Worm (Caenorhabditis elegans) whole organism, L4 larva: ENCODE results near the gene slc-17.4.

Experiments
- D1046.2 ChIP-seq: fragments of 200-800 bp; sonication (Bioruptor generic); IDR thresholded peaks from 2 replicates; pipeline ENCODE4 v1.3.6; 2022; ENCODE audit warnings: missing genetic modification characterization, missing compliant biosample characterization
- F26F4.8 ChIP-seq: fragments of 200-800 bp; sonication (Bioruptor generic); conservative IDR thresholded peaks from 2 replicates; pipeline ENCODE4 v1.3.6; 2022; ENCODE audit warnings: missing genetic modification characterization, missing compliant biosample characterization
- F44E2.7 ChIP-seq: fragments of 200-800 bp; sonication (Bioruptor generic); IDR thresholded peaks from 2 replicates; pipeline ENCODE4 v2.1.2; 2022; ENCODE audit warnings: missing genetic modification characterization, missing compliant biosample characterization
- R02D3.7 ChIP-seq: fragments of 150-350 bp; sonication (generic microtip); optimal IDR thresholded peaks from 3 replicates; lab custom pipeline; 2014; ENCODE audit warnings: missing biosample characterization, missing genetic modification characterization
- Y48G9A.11 ChIP-seq: fragments of 200-800 bp; sonication (Bioruptor generic); IDR thresholded peaks from 2 replicates; pipeline ENCODE4 v1.3.6; 2022; ENCODE audit warnings: missing genetic modification reagents, missing genetic modification characterization, missing compliant biosample characterization
- Y75B8A.6 ChIP-seq: fragments of 200-800 bp; sonication (Bioruptor generic); IDR thresholded peaks from 2 replicates; pipeline ENCODE4 v1.3.6; 2022; ENCODE audit warnings: missing genetic modification reagents, missing genetic modification characterization, missing compliant biosample characterization
- ZK337.2 ChIP-seq: fragments of 200-800 bp; sonication (Bioruptor generic); IDR thresholded peaks from 2 replicates; pipeline ENCODE4 v1.3.6; 2022; ENCODE audit warnings: missing genetic modification reagents, missing genetic modification characterization, missing compliant biosample characterization
- ama-1 ChIP-seq: fragments of 150-350 bp; optimal IDR thresholded peaks from 2 replicates; lab custom pipeline; 2014; ENCODE audit warnings: inconsistent platforms, mixed read lengths
- attf-4 ChIP-seq: sonication (generic microtip); optimal IDR thresholded peaks from 3 replicates; lab custom pipeline; 2017; ENCODE audit warnings: missing biosample characterization, missing genetic modification characterization
- ceh-20 ChIP-seq: fragments of 200-800 bp; sonication (Bioruptor generic); IDR thresholded peaks from 2 replicates; pipeline ENCODE4 v1.3.6; 2022; ENCODE audit warnings: missing genetic modification reagents, missing genetic modification characterization, missing compliant biosample characterization
- ceh-62 ChIP-seq: sonication (generic microtip); optimal IDR thresholded peaks from 2 replicates; lab custom pipeline; 2017; ENCODE audit warnings: missing biosample characterization, missing genetic modification characterization
- ceh-82 ChIP-seq: sonication (generic microtip); optimal IDR thresholded peaks from 2 replicates; lab custom pipeline; 2017; ENCODE audit warnings: missing biosample characterization, missing genetic modification characterization
- ces-1 ChIP-seq: fragments of 150-350 bp; sonication (generic microtip); optimal IDR thresholded peaks from 4 replicates; lab custom pipeline; 2014; ENCODE audit warnings: missing biosample characterization, missing genetic modification reagents, missing genetic modification characterization
- ctbp-1 ChIP-seq: fragments of 200-800 bp; sonication (Bioruptor generic); IDR thresholded peaks from 2 replicates; pipeline ENCODE4 v1.3.6; 2022; ENCODE audit warnings: missing genetic modification reagents, missing genetic modification characterization, missing compliant biosample characterization
- daf-16 ChIP-seq, 3 experiments: sonication (generic microtip); optimal IDR thresholded peaks; 2 replicates each; lab custom pipeline; 2016 to 2017; ENCODE audit warnings: missing genetic modification characterization in 3 of 3, missing genetic modification reagents in 3 of 3, mild to moderate bottlenecking in 2 of 3, missing compliant biosample characterization in 2 of 3, missing biosample characterization in 1 of 3, moderate library complexity in 1 of 3
- daf-19 ChIP-seq: fragments of 200-800 bp; sonication (Bioruptor generic); conservative IDR thresholded peaks from 2 replicates; pipeline ENCODE4 v1.3.6; 2022; ENCODE audit warnings: missing genetic modification characterization, missing compliant biosample characterization
- daf-8 ChIP-seq: fragments of 200-800 bp; sonication (Bioruptor generic); IDR thresholded peaks from 2 replicates; pipeline ENCODE4 v1.3.6; 2022; ENCODE audit warnings: missing genetic modification characterization, missing compliant biosample characterization
- dmd-6 ChIP-seq: fragments of 200-800 bp; sonication (Bioruptor generic); IDR thresholded peaks from 2 replicates; pipeline ENCODE4 v1.3.6; 2022; ENCODE audit warnings: missing genetic modification reagents, missing genetic modification characterization, missing compliant biosample characterization
- dmd-8 ChIP-seq: fragments of 200-800 bp; sonication (Bioruptor generic); IDR thresholded peaks from 2 replicates; pipeline ENCODE4 v1.3.6; 2022; ENCODE audit warnings: missing genetic modification characterization, missing compliant biosample characterization
- egl-43 ChIP-seq: fragments of 200-800 bp; sonication (Bioruptor generic); IDR thresholded peaks from 2 replicates; pipeline ENCODE4 v1.3.6; 2022; ENCODE audit warnings: missing genetic modification reagents, missing genetic modification characterization, missing compliant biosample characterization
- fos-1 ChIP-seq: fragments of 150-350 bp; optimal IDR thresholded peaks from 2 replicates; lab custom pipeline; 2014; ENCODE audit warnings: missing biosample characterization, missing genetic modification characterization
- hmg-1.1 ChIP-seq: fragments of 200-800 bp; sonication (Bioruptor generic); IDR thresholded peaks from 2 replicates; pipeline ENCODE4 v1.3.6; 2022; ENCODE audit warnings: missing genetic modification reagents, missing genetic modification characterization, missing compliant biosample characterization
- lin-1 ChIP-seq: fragments of 200-800 bp; sonication (Bioruptor generic); IDR thresholded peaks from 2 replicates; pipeline ENCODE4 v1.3.6; 2022; ENCODE audit warnings: missing genetic modification reagents, missing genetic modification characterization, missing compliant biosample characterization
- lin-29 ChIP-seq: fragments of 200-800 bp; sonication (Bioruptor generic); IDR thresholded peaks from 2 replicates; pipeline ENCODE4 v1.3.6; 2022; ENCODE audit warnings: missing genetic modification reagents, missing genetic modification characterization, missing compliant biosample characterization
- lin-38 ChIP-seq: fragments of 200-800 bp; sonication (Bioruptor generic); IDR thresholded peaks from 2 replicates; pipeline ENCODE4 v1.3.6; 2022; ENCODE audit warnings: missing genetic modification reagents, missing genetic modification characterization, missing compliant biosample characterization
- lin-39 ChIP-seq: fragments of 150-350 bp; optimal IDR thresholded peaks from 2 replicates; lab custom pipeline; 2014; ENCODE audit warnings: missing biosample characterization, missing genetic modification reagents, missing genetic modification characterization
- lsy-2 ChIP-seq, 2 experiments: fragments of 150-350 bp in 1 of 2; sonication (generic microtip) in 1 of 2; optimal IDR thresholded peaks; 2 replicates each; lab custom pipeline; 2014 to 2017; ENCODE audit warnings: missing biosample characterization in 2 of 2, missing genetic modification characterization in 2 of 2
- madf-9 ChIP-seq: fragments of 200-800 bp; sonication (Bioruptor generic); conservative IDR thresholded peaks from 2 replicates; pipeline ENCODE4 v1.3.6; 2022; ENCODE audit warnings: missing genetic modification reagents, missing genetic modification characterization, missing compliant biosample characterization
- mxl-3 ChIP-seq: fragments of 200-800 bp; sonication (Bioruptor generic); optimal IDR thresholded peaks from 2 replicates; lab custom pipeline; 2018; ENCODE audit warnings: mild to moderate bottlenecking, missing genetic modification characterization, missing compliant biosample characterization
- nhr-11 ChIP-seq: fragments of 150-350 bp; optimal IDR thresholded peaks from 2 replicates; lab custom pipeline; 2014; ENCODE audit warnings: missing biosample characterization, missing genetic modification characterization
- nhr-25 ChIP-seq: sonication (generic microtip); optimal IDR thresholded peaks from 2 replicates; lab custom pipeline; 2017; ENCODE audit warnings: missing genetic modification characterization, mild to moderate bottlenecking, missing compliant biosample characterization, antibody characterized with exemption, moderate library complexity, borderline replicate concordance; ENCODE audit not compliant: insufficient read depth
- nhr-28 ChIP-seq: fragments of 150-350 bp; optimal IDR thresholded peaks from 2 replicates; lab custom pipeline; 2014; ENCODE audit warnings: missing biosample characterization, missing genetic modification characterization
- nhr-42 ChIP-seq: fragments of 200-800 bp; sonication (Bioruptor generic); IDR thresholded peaks from 2 replicates; pipeline ENCODE4 v1.3.6; 2022; ENCODE audit warnings: missing genetic modification characterization, missing compliant biosample characterization
- nhr-48 ChIP-seq: sonication (generic microtip); optimal IDR thresholded peaks from 2 replicates; lab custom pipeline; 2016; ENCODE audit warnings: mild to moderate bottlenecking, missing genetic modification characterization, missing compliant biosample characterization
- nhr-6 ChIP-seq: fragments of 150-350 bp; optimal IDR thresholded peaks from 2 replicates; lab custom pipeline; 2014; ENCODE audit warnings: missing biosample characterization, missing genetic modification characterization
- pha-4 ChIP-seq, 2 experiments: fragments of 150-350 bp in 1 of 2; fragments of 200-800 bp in 1 of 2; sonication (Bioruptor generic) in 1 of 2; IDR thresholded peaks in 1 of 2; optimal IDR thresholded peaks in 1 of 2; 2 replicates each; pipeline versions ENCODE4 v1.3.6 to Lab custom; 2014 to 2022; ENCODE audit warnings: missing genetic modification characterization in 2 of 2, missing genetic modification reagents in 2 of 2, missing biosample characterization in 1 of 2, missing compliant biosample characterization in 1 of 2
- rbr-2 ChIP-seq: sonication (generic microtip); optimal IDR thresholded peaks from 2 replicates; lab custom pipeline; 2016; ENCODE audit warnings: missing genotype, missing genetic modification characterization, missing compliant biosample characterization
- saeg-2 ChIP-seq: fragments of 200-800 bp; sonication (Bioruptor generic); IDR thresholded peaks from 2 replicates; pipeline ENCODE4 v1.3.6; 2022; ENCODE audit warnings: missing genetic modification reagents, missing genetic modification characterization, missing compliant biosample characterization
- snpc-1.2 ChIP-seq: fragments of 200-800 bp; sonication (Bioruptor generic); IDR thresholded peaks from 2 replicates; pipeline ENCODE4 v1.3.6; 2022; ENCODE audit warnings: missing genetic modification reagents, missing genetic modification characterization, missing compliant biosample characterization
- tra-1 ChIP-seq: fragments of 200-800 bp; sonication (Bioruptor generic); IDR thresholded peaks from 2 replicates; pipeline ENCODE4 v1.3.6; 2022; ENCODE audit warnings: missing genetic modification reagents, missing genetic modification characterization, missing compliant biosample characterization
- unc-130 ChIP-seq: sonication (generic microtip); optimal IDR thresholded peaks from 2 replicates; lab custom pipeline; 2016; ENCODE audit warnings: missing genetic modification reagents, missing genetic modification characterization, missing compliant biosample characterization
- unc-62 ChIP-seq, 3 experiments: fragments of 150-350 bp in 1 of 3; sonication (generic microtip); optimal IDR thresholded peaks in 2 of 3; peaks in 1 of 3; 1 replicate in 1 of 3; 2 replicates in 2 of 3; lab custom pipeline; 2014 to 2017; ENCODE audit warnings: missing biosample characterization in 3 of 3, missing genetic modification characterization in 3 of 3, missing genetic modification reagents in 3 of 3, missing genotype in 1 of 3
- vab-7 ChIP-seq: fragments of 200-800 bp; sonication (Bioruptor generic); IDR thresholded peaks from 2 replicates; pipeline ENCODE4 v1.3.6; 2022; ENCODE audit warnings: missing genetic modification reagents, missing genetic modification characterization, missing compliant biosample characterization
- zfp-2 ChIP-seq: sonication (generic microtip); optimal IDR thresholded peaks from 2 replicates; lab custom pipeline; 2016; ENCODE audit warnings: mild to moderate bottlenecking, missing genetic modification characterization, missing compliant biosample characterization
- zip-11 ChIP-seq: fragments of 200-800 bp; sonication (Bioruptor generic); IDR thresholded peaks from 2 replicates; pipeline ENCODE4 v1.3.6; 2022; ENCODE audit warnings: missing genetic modification characterization, missing compliant biosample characterization
- zip-2 ChIP-seq: fragments of 150-350 bp; optimal IDR thresholded peaks from 2 replicates; lab custom pipeline; 2014; ENCODE audit warnings: missing biosample characterization, missing genetic modification characterization
- ztf-11 ChIP-seq: fragments of 150-350 bp; optimal IDR thresholded peaks from 2 replicates; lab custom pipeline; 2014; ENCODE audit warnings: missing biosample characterization, missing genetic modification characterization

The slc-17.4 gene

DNA sequence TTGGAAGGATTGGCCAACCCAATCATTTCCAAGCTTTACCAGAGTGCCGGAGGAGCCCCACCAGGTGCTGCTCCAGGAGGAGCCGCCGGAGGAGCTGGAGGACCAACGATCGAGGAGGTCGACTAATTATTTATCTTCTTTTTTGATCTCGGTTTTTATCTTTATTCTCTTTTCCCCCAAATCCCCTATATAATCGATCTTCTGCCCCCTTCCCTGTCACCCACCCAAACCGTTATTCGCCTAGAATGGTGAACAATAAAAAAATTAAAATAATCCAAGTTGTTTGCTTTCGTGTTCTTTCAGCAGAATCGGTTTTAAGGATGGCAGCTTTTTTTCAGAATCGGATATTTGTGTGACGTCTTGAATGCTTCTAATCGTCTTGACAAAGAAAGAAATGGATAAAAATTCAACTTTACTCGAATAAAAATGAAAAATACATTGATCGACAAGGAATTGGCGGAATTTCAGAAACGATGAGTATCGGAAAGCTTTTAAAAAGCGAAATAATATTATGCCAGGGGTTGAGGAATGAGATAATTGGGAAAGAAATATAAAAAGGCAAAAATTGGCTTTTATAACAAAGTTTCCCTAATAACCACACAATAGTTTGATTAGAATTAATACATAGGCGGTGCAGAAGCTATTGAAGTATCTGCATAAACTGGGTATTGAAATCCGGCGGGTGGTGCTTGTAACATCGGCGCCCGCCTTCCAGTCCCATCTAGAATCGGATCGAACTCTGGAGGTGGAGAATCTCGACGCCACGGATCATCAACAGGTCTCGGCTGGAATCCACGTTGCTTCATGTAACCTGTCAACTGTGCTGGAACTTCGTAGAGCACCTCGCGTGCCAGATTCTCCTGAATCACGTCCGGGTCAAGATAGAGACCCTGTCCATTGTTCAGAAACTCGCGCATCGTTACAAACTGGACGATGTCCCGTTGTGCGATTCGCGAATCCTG lies 10.2 kb downstream of the slc-17.4 start (continued):
- no peak; the same call in none of the 2 replicates for TF ChIP-seq lin-29 (GFP tag; lab: Robert Waterston, UW)
- TF ChIP-seq mxl-3 (GFP tag; lab: Kevin White, UChicago) = no peak
- peak; percentile 81 for TF ChIP-seq lin-38 (GFP tag; lab: Robert Waterston, UW)
- no peak for TF ChIP-seq zip-11
- TF ChIP-seq ceh-20 = peak; percentile 49; the same call in 1 of the 2 replicates
- peak; percentile 52 for TF ChIP-seq hmg-1.1
- peak; percentile 70 for TF ChIP-seq ctbp-1
- TF ChIP-seq daf-8 = 0 out of 2 replicates have a peak, but pooled peaks have one; percentile 10
- TF ChIP-seq saeg-2 = 0 out of 2 replicates have a peak, but pooled peaks have one; percentile 6
- no peak for TF ChIP-seq nhr-42
- peak; percentile 93 for TF ChIP-seq snpc-1.2 (GFP tag; lab: Robert Waterston, UW)
- TF ChIP-seq egl-43 = peak; percentile 81
- TF ChIP-seq rbr-2 (tag; lab: Kevin White, UChicago) = peak; percentile 71
- TF ChIP-seq ztf-11 (tag; lab: Kevin White, UChicago) = no peak
- peak; percentile 0 to 46 for TF ChIP-seq daf-16 (GFP tag; optimal IDR thresholded peaks at IDR 0.05; lab: Kevin White, UChicago)
- peak; percentile 75 for TF ChIP-seq daf-16 (tag; optimal IDR thresholded peaks at IDR 0.05; lab: Kevin White, UChicago)
- no peak for TF ChIP-seq ceh-62
- TF ChIP-seq nhr-28 (tag; lab: Kevin White, UChicago) = no peak
- no peak for TF ChIP-seq ZK337.2 (GFP tag; lab: Robert Waterston, UW)
- TF ChIP-seq attf-4 (tag; lab: Kevin White, UChicago) = peak; percentile 15
- peak; percentile 47 for TF ChIP-seq ces-1 (GFP tag; lab: Kevin White, UChicago)
- peak; percentile 96 for TF ChIP-seq daf-19 (GFP tag; lab: Robert Waterston, UW)
- TF ChIP-seq Y48G9A.11 (GFP tag; lab: Robert Waterston, UW) = peak; percentile 32; the same call in 1 of the 2 replicates
- TF ChIP-seq F44E2.7 (GFP tag; lab: Robert Waterston, UW) = no peak
- TF ChIP-seq fos-1 (tag; lab: Kevin White, UChicago) = no peak
- peak; percentile 67 for TF ChIP-seq dmd-8
- TF ChIP-seq ama-1 (lab: Kevin White, UChicago) = peak; percentile 98
- no peak for TF ChIP-seq ceh-82 (tag; lab: Kevin White, UChicago)
- peak; percentile 81 for TF ChIP-seq pha-4 (GFP tag; IDR thresholded peaks at IDR 0.05; lab: Robert Waterston, UW)
- no peak for TF ChIP-seq pha-4 (tag; optimal IDR thresholded peaks at IDR 0.05; lab: Kevin White, UChicago)
- no peak for TF ChIP-seq zfp-2 (tag; lab: Kevin White, UChicago)
- TF ChIP-seq dmd-6 (GFP tag; lab: Robert Waterston, UW) = peak; percentile 59
- peak in 1 of 2 experiments; percentile 44 for TF ChIP-seq unc-62 (GFP tag; optimal IDR thresholded peaks at IDR 0.05 in 1 of 2; lab: Kevin White, UChicago)
- TF ChIP-seq unc-62 (tag; optimal IDR thresholded peaks at IDR 0.05; lab: Kevin White, UChicago) = no peak
- TF ChIP-seq vab-7 (GFP tag; lab: Robert Waterston, UW) = peak; percentile 70
- TF ChIP-seq lsy-2 (tag; optimal IDR thresholded peaks at IDR 0.05; lab: Kevin White, UChicago) = peak in 1 of 2 experiments; percentile 91
- TF ChIP-seq F26F4.8 = peak; percentile 56; the same call in 1 of the 2 replicates
- TF ChIP-seq nhr-25 (tag; lab: Kevin White, UChicago) = no peak
- TF ChIP-seq nhr-11 (tag; lab: Kevin White, UChicago) = peak; percentile 38
- no peak for TF ChIP-seq lin-39 (tag; lab: Kevin White, UChicago)
- TF ChIP-seq R02D3.7 = no peak
- no peak; the same call in 1 of the 2 replicates for TF ChIP-seq madf-9 (GFP tag; lab: Robert Waterston, UW)
- TF ChIP-seq D1046.2 (GFP tag; lab: Robert Waterston, UW) = no peak
- no peak; the same call in 1 of the 2 replicates for TF ChIP-seq tra-1 (GFP tag; lab: Robert Waterston, UW)
- peak; percentile 58; the same call in 1 of the 2 replicates for TF ChIP-seq lin-1 (GFP tag; lab: Robert Waterston, UW)
- peak; percentile 33 for TF ChIP-seq zip-2 (tag; lab: Kevin White, UChicago)
- TF ChIP-seq nhr-48 (tag; lab: Kevin White, UChicago) = no peak
- TF ChIP-seq Y75B8A.6 (GFP tag; lab: Robert Waterston, UW) = peak; percentile 89
- no peak for TF ChIP-seq unc-130 (GFP tag; lab: Kevin White, UChicago)
- peak; percentile 61 for TF ChIP-seq nhr-6 (tag; lab: Kevin White, UChicago)
